Fruit fly (Drosophila melanogaster): ENCODE measurements around the gene Rhau.

The Rhau gene

dm6 chr2L:20705869-20706368 is 51.9 kb downstream of the Rhau start:
- TF ChIP-seq sug (tag; optimal IDR thresholded peaks at IDR 0.05) (peak; percentile 90), trem (tag; optimal IDR thresholded peaks at IDR 0.05) (no peak), sens (GFP tag) (peak; percentile 41), CG31365 (tag; optimal IDR thresholded peaks at IDR 0.05) (no peak), CG17612 (GFP tag; IDR thresholded peaks at IDR 0.05) (no peak), CG12155 (GFP tag; optimal IDR thresholded peaks at IDR 0.05) (no peak), YL-1 (GFP tag; optimal IDR thresholded peaks at IDR 0.05) (no peak), Deaf1 (tag; optimal IDR thresholded peaks at IDR 0.05) (peak; percentile 53), cwo (GFP tag; optimal IDR thresholded peaks at IDR 0.05) (peak; percentile 59), mam (GFP tag; optimal IDR thresholded peaks at IDR 0.05) (no peak), al (GFP tag; IDR thresholded peaks at IDR 0.05) (no peak), CG11398 (GFP tag; optimal IDR thresholded peaks at IDR 0.05) (no peak), BtbVII (GFP tag; optimal IDR thresholded peaks at IDR 0.05) (peak; percentile 79), CG13624 (GFP tag; optimal IDR thresholded peaks at IDR 0.05) (no peak), Sry-β (GFP tag; optimal IDR thresholded peaks at IDR 0.05) (no peak), CG7271 (tag; optimal IDR thresholded peaks at IDR 0.05) (no peak), Mes4 (GFP tag; optimal IDR thresholded peaks at IDR 0.05) (no peak), CG6683 (GFP tag; optimal IDR thresholded peaks at IDR 0.05) (no peak), Drgx (GFP tag; IDR thresholded peaks at IDR 0.05) (no peak), CG8290 (GFP tag; optimal IDR thresholded peaks at IDR 0.05) (no peak), CG8290 (tag; optimal IDR thresholded peaks at IDR 0.05) (no peak), CG2129 (GFP tag; IDR thresholded peaks at IDR 0.05; ENCODE audit: partially characterized antibody) (no peak), CG9609 (GFP tag; optimal IDR thresholded peaks at IDR 0.05) (no peak), sisA (GFP tag; IDR thresholded peaks at IDR 0.05) (no peak), abd-A (tag; optimal IDR thresholded peaks at IDR 0.05) (peak; percentile 70), CG18764 (GFP tag; optimal IDR thresholded peaks at IDR 0.05) (no peak), zfh1 (GFP tag; IDR thresholded peaks at IDR 0.05) (no peak), CkIIα-i1 (GFP tag; IDR thresholded peaks at IDR 0.05) (no peak), CG15011 (GFP tag; optimal IDR thresholded peaks at IDR 0.05) (no peak), Rx (GFP tag; IDR thresholded peaks at IDR 0.05) (no peak), CG4854 (GFP tag; optimal IDR thresholded peaks at IDR 0.05) (no peak), scrt (GFP tag; optimal IDR thresholded peaks at IDR 0.05) (peak; percentile 87), crol (GFP tag; IDR thresholded peaks at IDR 0.05) (peak; percentile 36; the same call in 1 of the 2 replicates), CG11247 (GFP tag; IDR thresholded peaks at IDR 0.05) (no peak), CG14667 (GFP tag; IDR thresholded peaks at IDR 0.05) (no peak), ftz-f1 (GFP tag; optimal IDR thresholded peaks at IDR 0.05) (peak; percentile 46), CG32767 (GFP tag; IDR thresholded peaks at IDR 0.05) (no peak), ewg (GFP tag; optimal IDR thresholded peaks at IDR 0.05) (peak; percentile 37), zen2 (GFP tag; IDR thresholded peaks at IDR 0.05; ENCODE audit: partially characterized antibody) (0 out of 3 replicates have a peak, but pooled peaks have one; percentile 5), CG16813 (GFP tag; IDR thresholded peaks at IDR 0.05; ENCODE audit: partially characterized antibody) (no peak), CG6689 (GFP tag; IDR thresholded peaks at IDR 0.05) (no peak), Pdp1 (GFP tag; optimal IDR thresholded peaks at IDR 0.05) (peak in 1 of 2 experiments; percentile 54), CG4424 (GFP tag; optimal IDR thresholded peaks at IDR 0.05) (no peak), Ada2b (GFP tag; IDR thresholded peaks at IDR 0.05) (no peak), Awh (GFP tag; IDR thresholded peaks at IDR 0.05) (no peak), CG34224 (GFP tag; IDR thresholded peaks at IDR 0.05; ENCODE audit: partially characterized antibody) (no peak), seq (GFP tag; IDR thresholded peaks at IDR 0.05) (peak; percentile 25; the same call in 1 of the 2 replicates), CG1647 (GFP tag; optimal IDR thresholded peaks at IDR 0.05) (no peak), CG11560 (tag; IDR thresholded peaks at IDR 0.05) (no peak), chinmo (GFP tag; IDR thresholded peaks at IDR 0.05; ENCODE audit: partially characterized antibody) (no peak), Adf1 (GFP tag; IDR thresholded peaks at IDR 0.05) (peak; percentile 27; the same call in 1 of the 2 replicates), CG11695 (GFP tag; IDR thresholded peaks at IDR 0.05) (no peak)

Measured in whole organism, embryonic.